Worm (Caenorhabditis elegans) whole organism, L4 larva: ENCODE results near the gene C13B4.1.

Experiments used
- F49E8.2 ChIP-seq: sonication (generic microtip); optimal IDR thresholded peaks from 2 replicates; lab custom pipeline; 2016; ENCODE audit warnings: missing compliant biosample characterization, mild to moderate bottlenecking, missing genetic modification characterization, borderline replicate concordance
- arid-1 ChIP-seq: fragments of 200-800 bp; sonication (Bioruptor generic); conservative IDR thresholded peaks from 2 replicates; pipeline ENCODE4 v1.3.6; 2022; ENCODE audit warnings: missing genetic modification reagents, missing genetic modification characterization, missing compliant biosample characterization
- ceh-32 ChIP-seq: sonication (generic microtip); optimal IDR thresholded peaks from 2 replicates; lab custom pipeline; 2016; ENCODE audit warnings: mild to moderate bottlenecking, missing genetic modification characterization, missing compliant biosample characterization; ENCODE audit not compliant: poor library complexity
- ceh-82 ChIP-seq: sonication (generic microtip); optimal IDR thresholded peaks from 2 replicates; lab custom pipeline; 2017; ENCODE audit warnings: missing biosample characterization, missing genetic modification characterization
- ces-1 ChIP-seq: fragments of 150-350 bp; sonication (generic microtip); optimal IDR thresholded peaks from 4 replicates; lab custom pipeline; 2014; ENCODE audit warnings: missing biosample characterization, missing genetic modification reagents, missing genetic modification characterization
- daf-12 ChIP-seq: fragments of 150-350 bp; optimal IDR thresholded peaks from 2 replicates; lab custom pipeline; 2014; ENCODE audit warnings: missing biosample characterization, missing genetic modification reagents, missing genetic modification characterization
- lin-15B ChIP-seq: fragments of 150-350 bp; sonication (generic microtip); optimal IDR thresholded peaks from 3 replicates; lab custom pipeline; 2014; ENCODE audit warnings: missing biosample characterization, missing genetic modification characterization
- mdt-29 ChIP-seq: fragments of 200-800 bp; sonication (Bioruptor generic); IDR thresholded peaks from 2 replicates; pipeline ENCODE4 v1.3.6; 2022; ENCODE audit warnings: missing genetic modification reagents, missing genetic modification characterization, missing compliant biosample characterization
- nhr-11 ChIP-seq: fragments of 150-350 bp; optimal IDR thresholded peaks from 2 replicates; lab custom pipeline; 2014; ENCODE audit warnings: missing biosample characterization, missing genetic modification characterization
- nhr-77 ChIP-seq: fragments of 150-350 bp; optimal IDR thresholded peaks from 2 replicates; lab custom pipeline; 2014; ENCODE audit warnings: missing biosample characterization, missing genetic modification characterization
- skn-1 ChIP-seq: fragments of 150-350 bp; optimal IDR thresholded peaks from 2 replicates; lab custom pipeline; 2014; ENCODE audit warnings: missing biosample characterization, missing genetic modification characterization
- zfp-2 ChIP-seq: sonication (generic microtip); optimal IDR thresholded peaks from 2 replicates; lab custom pipeline; 2016; ENCODE audit warnings: mild to moderate bottlenecking, missing genetic modification characterization, missing compliant biosample characterization

DNA sequence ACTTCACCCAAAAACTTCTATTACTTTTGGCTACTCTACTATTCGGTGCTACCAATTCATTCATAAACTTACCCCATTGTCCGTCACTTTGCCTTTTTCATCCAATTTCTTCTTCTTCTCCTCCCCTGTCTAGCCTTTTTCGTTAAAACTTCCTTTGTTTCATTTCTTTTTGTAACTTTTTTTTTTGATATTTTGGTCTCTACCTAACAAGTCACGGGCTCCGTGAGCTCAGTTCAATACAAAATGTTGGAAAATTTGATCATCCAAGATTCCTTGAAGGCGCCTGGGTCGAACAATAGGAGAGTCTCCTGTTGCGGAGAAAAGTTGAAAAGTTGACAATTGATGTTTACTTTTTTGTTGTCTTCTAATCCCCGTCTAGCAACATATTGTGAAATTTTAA is 27.5 kb downstream of the C13B4.1 start:
- TF ChIP-seq ceh-82 (tag; lab: Kevin White, UChicago) (no peak), skn-1 (tag; lab: Kevin White, UChicago) (no peak), lin-15B (no peak), nhr-77 (tag; lab: Kevin White, UChicago) (no peak), ces-1 (GFP tag; lab: Kevin White, UChicago) (no peak), ceh-32 (tag; lab: Kevin White, UChicago) (no peak), arid-1 (GFP tag; lab: Robert Waterston, UW) (no peak), mdt-29 (no peak), F49E8.2 (tag; lab: Kevin White, UChicago) (no peak), nhr-11 (no peak), daf-12 (tag; lab: Kevin White, UChicago) (no peak), zfp-2 (no peak)
